Fruit fly (Drosophila melanogaster): Measurements from ENCODE around the gene CG3987.

Gene CG3987

DNA sequence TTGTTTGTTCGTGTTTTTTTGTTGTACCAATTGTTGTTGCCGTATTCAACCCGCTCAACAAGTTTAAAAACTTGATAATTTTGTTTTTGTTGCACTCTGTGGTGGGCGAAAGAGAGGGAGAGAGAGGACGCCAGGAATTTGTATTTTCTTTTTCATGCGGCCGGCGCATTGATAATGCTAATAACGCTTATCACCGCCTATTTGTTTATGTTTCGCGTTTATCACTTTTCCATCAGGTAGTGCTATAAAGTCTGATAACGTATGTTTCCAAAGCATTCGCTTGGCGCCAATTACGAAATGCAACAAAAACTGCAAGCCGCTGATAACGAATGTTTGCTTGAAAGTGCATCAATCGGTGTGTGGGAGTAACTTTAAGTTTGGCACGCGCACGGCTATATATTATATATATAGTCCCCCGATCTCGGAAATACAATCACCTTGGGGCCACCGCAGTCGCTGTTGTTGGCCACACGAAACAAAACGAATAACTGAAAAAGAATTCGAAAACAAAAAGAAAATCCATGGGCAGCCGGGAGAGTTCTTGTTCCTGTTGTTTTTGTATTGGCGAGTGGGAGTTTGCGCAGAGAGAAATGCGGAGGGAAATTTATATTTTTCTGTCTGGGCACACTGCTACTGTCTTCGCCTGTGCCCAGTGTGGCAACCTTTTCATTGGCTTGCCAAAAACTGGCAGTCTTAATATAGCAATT is 7.4 kb downstream of the CG3987 start, which contains the start of gene Glys (continued):
- TF ChIP-seq CG8924 (tag; optimal IDR thresholded peaks at IDR 0.05): peak; percentile 3
- no peak for TF ChIP-seq dimm (GFP tag; IDR thresholded peaks at IDR 0.05)
- TF ChIP-seq Gsc (GFP tag; IDR thresholded peaks at IDR 0.05): no peak
- no peak for TF ChIP-seq CG10274 (GFP tag; optimal IDR thresholded peaks at IDR 0.05)
- TF ChIP-seq lab (GFP tag; optimal IDR thresholded peaks at IDR 0.05): peak; percentile 50
- TF ChIP-seq Hmx (GFP tag; optimal IDR thresholded peaks at IDR 0.05): no peak
- no peak for TF ChIP-seq CG1832 (GFP tag; optimal IDR thresholded peaks at IDR 0.05)
- no peak for TF ChIP-seq CG12236 (GFP tag; optimal IDR thresholded peaks at IDR 0.05)
- no peak for TF ChIP-seq tx (GFP tag; optimal IDR thresholded peaks at IDR 0.05)
- no peak for TF ChIP-seq cato (GFP tag; optimal IDR thresholded peaks at IDR 0.05; ENCODE audit: borderline replicate concordance)
- no peak for TF ChIP-seq Bdp1 (GFP tag; optimal IDR thresholded peaks at IDR 0.05)
- TF ChIP-seq B-H2 (GFP tag; optimal IDR thresholded peaks at IDR 0.05): peak; percentile 16
- no peak for TF ChIP-seq gt (GFP tag; IDR thresholded peaks at IDR 0.05)
- TF ChIP-seq Ets65A (GFP tag): peak; percentile 39
- TF ChIP-seq CG14667 (GFP tag; IDR thresholded peaks at IDR 0.05): no peak
- TF ChIP-seq CG18476 (GFP tag; optimal IDR thresholded peaks at IDR 0.05): no peak
- TF ChIP-seq Vsx1 (GFP tag; optimal IDR thresholded peaks at IDR 0.05): no peak
- no peak for TF ChIP-seq CG10654 (GFP tag; optimal IDR thresholded peaks at IDR 0.05)
- no peak for TF ChIP-seq slp2 (GFP tag; optimal IDR thresholded peaks at IDR 0.05)
- TF ChIP-seq slou (GFP tag; optimal IDR thresholded peaks at IDR 0.05): no peak
- TF ChIP-seq nom (GFP tag; optimal IDR thresholded peaks at IDR 0.05): peak; percentile 73
- TF ChIP-seq Elba2 (GFP tag; optimal IDR thresholded peaks at IDR 0.05): no peak
- no peak for TF ChIP-seq Mes4 (GFP tag; optimal IDR thresholded peaks at IDR 0.05)
- TF ChIP-seq Camta (GFP tag; optimal IDR thresholded peaks at IDR 0.05): no peak
- no peak for TF ChIP-seq dmrt11E (tag; optimal IDR thresholded peaks at IDR 0.05)
- no peak for TF ChIP-seq CG31441 (GFP tag; IDR thresholded peaks at IDR 0.05)
- TF ChIP-seq Xrp1 (GFP tag; IDR thresholded peaks at IDR 0.05): no peak
- 0 out of 2 replicates have a peak, but pooled peaks have one; percentile 18 for TF ChIP-seq onecut (GFP tag; IDR thresholded peaks at IDR 0.05)
- TF ChIP-seq gcm (GFP tag; optimal IDR thresholded peaks at IDR 0.05): no peak
- no peak for TF ChIP-seq zfh2 (GFP tag; optimal IDR thresholded peaks at IDR 0.05)
- TF ChIP-seq pb (GFP tag; optimal IDR thresholded peaks at IDR 0.05): no peak
- TF ChIP-seq CG7745 (tag; optimal IDR thresholded peaks at IDR 0.05): no peak
- no peak for TF ChIP-seq slbo (GFP tag; IDR thresholded peaks at IDR 0.05)
- TF ChIP-seq az2 (GFP tag; optimal IDR thresholded peaks at IDR 0.05): no peak

DNA sequence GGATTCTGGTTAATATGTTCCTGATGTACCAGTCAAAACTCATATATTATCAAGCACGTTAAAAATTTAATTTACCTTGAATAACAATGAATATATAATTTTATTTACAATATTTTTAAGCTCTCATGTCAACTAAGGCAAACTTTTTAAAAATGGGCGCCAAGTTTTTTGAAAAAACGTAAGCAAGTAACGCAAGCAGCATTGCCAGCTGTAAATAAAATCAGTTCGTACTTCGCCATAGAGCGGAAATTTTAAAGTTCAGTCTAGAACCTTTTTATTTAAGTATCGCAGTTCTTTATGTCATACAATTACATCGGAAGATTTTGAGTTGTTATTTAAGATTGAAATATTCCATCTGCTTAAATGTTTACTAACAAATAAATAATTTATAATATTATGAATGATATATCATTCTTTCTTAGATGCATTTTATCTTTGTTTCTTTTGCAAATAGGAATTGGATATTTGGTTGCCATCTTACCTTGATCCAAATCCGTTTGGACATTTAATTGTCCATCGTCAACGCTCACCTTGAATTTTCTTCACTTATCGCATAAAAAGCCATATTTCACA is 8.2 kb downstream of the CG3987 start:
- TF ChIP-seq CG9215 (GFP tag; IDR thresholded peaks at IDR 0.05): peak; percentile 95
- no peak for TF ChIP-seq CG11085 (GFP tag; IDR thresholded peaks at IDR 0.05)
- 0 out of 3 replicates have a peak, but pooled peaks have one; percentile 3 for TF ChIP-seq CG6791 (GFP tag; IDR thresholded peaks at IDR 0.05; ENCODE audit: partially characterized antibody)
- TF ChIP-seq CG9727 (GFP tag; optimal IDR thresholded peaks at IDR 0.05): no peak
- TF ChIP-seq nom (GFP tag; optimal IDR thresholded peaks at IDR 0.05): no peak
- TF ChIP-seq stwl (tag; optimal IDR thresholded peaks at IDR 0.05): peak; percentile 4
- TF ChIP-seq E2f2 (GFP tag; IDR thresholded peaks at IDR 0.05): peak; percentile 98
- no peak for TF ChIP-seq sug (tag; optimal IDR thresholded peaks at IDR 0.05)
- TF ChIP-seq Dp (GFP tag; optimal IDR thresholded peaks at IDR 0.05): peak; percentile 80
- TF ChIP-seq kah (GFP tag; optimal IDR thresholded peaks at IDR 0.05): no peak
- TF ChIP-seq MESR4 (GFP tag; optimal IDR thresholded peaks at IDR 0.05): no peak
- TF ChIP-seq CG2199 (GFP tag; IDR thresholded peaks at IDR 0.05): no peak
- TF ChIP-seq crp (GFP tag; optimal IDR thresholded peaks at IDR 0.05): no peak
- no peak for TF ChIP-seq HLH3B (GFP tag; IDR thresholded peaks at IDR 0.05)
- TF ChIP-seq nau (GFP tag; optimal IDR thresholded peaks at IDR 0.05): no peak
- peak; percentile 99 for TF ChIP-seq CG9437 (GFP tag; optimal IDR thresholded peaks at IDR 0.05)
- no peak for TF ChIP-seq ham (GFP tag; IDR thresholded peaks at IDR 0.05)
- no peak for TF ChIP-seq PHDP (tag; optimal IDR thresholded peaks at IDR 0.05)

Measured in whole organism, embryonic.